Fruit fly (Drosophila melanogaster): ENCODE results near the gene CG14879.

CG14879 gene

DNA sequence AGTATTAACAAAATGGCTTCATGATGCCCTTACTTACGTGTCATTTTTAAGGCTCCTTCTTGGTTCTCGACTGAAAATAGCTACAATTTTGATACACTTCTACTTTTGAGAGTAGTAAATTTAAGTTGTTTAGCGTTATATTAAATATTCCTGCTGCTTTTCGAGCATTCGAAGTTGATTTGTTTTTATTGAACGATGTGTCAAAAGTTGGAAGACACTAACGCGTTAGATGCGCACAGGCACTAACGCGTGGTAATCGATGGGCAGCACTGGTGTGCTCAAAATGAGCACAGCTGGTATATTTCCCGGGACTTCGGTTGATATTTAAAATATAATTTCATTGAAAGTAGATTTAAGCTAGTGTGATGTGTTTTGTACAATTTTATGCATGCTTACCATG, 10.1 kb upstream of the CG14879 start, which contains the start of gene CG17931 (continued):
- TF ChIP-seq bbx (GFP tag; IDR thresholded peaks at IDR 0.05; ENCODE audit: partially characterized antibody) (no peak), Dp (GFP tag; optimal IDR thresholded peaks at IDR 0.05) (peak; percentile 88), CG9797 (GFP tag; optimal IDR thresholded peaks at IDR 0.05) (peak; percentile 90), CG2129 (GFP tag; IDR thresholded peaks at IDR 0.05; ENCODE audit: partially characterized antibody) (no peak), Pdp1 (GFP tag; optimal IDR thresholded peaks at IDR 0.05) (peak in 1 of 2 experiments; percentile 58), wek (GFP tag; optimal IDR thresholded peaks at IDR 0.05) (no peak), Max (GFP tag; optimal IDR thresholded peaks at IDR 0.05) (no peak), CG12219 (GFP tag; optimal IDR thresholded peaks at IDR 0.05) (no peak), MESR4 (GFP tag; optimal IDR thresholded peaks at IDR 0.05) (peak; percentile 97), stwl (tag; optimal IDR thresholded peaks at IDR 0.05) (peak; percentile 90), trh (GFP tag; optimal IDR thresholded peaks at IDR 0.05) (no peak), CG1647 (GFP tag; optimal IDR thresholded peaks at IDR 0.05) (no peak), Kr (GFP tag; optimal IDR thresholded peaks at IDR 0.05) (no peak), phol (tag; optimal IDR thresholded peaks at IDR 0.05) (peak; percentile 79), CG4328 (GFP tag; optimal IDR thresholded peaks at IDR 0.05) (no peak), CG2202 (tag; optimal IDR thresholded peaks at IDR 0.05) (no peak), bcd (GFP tag; optimal IDR thresholded peaks at IDR 0.05) (peak; percentile 3), CG4617 (GFP tag; optimal IDR thresholded peaks at IDR 0.05; ENCODE audit: borderline replicate concordance) (peak; percentile 97), CG1024 (GFP tag; IDR thresholded peaks at IDR 0.05) (no peak), dan (GFP tag; IDR thresholded peaks at IDR 0.05) (no peak), CG17802 (tag; optimal IDR thresholded peaks at IDR 0.05) (no peak), MBD-R2 (GFP tag; IDR thresholded peaks at IDR 0.05) (peak; percentile 83), Asciz (GFP tag; optimal IDR thresholded peaks at IDR 0.05) (no peak), stc (GFP tag; IDR thresholded peaks at IDR 0.05) (no peak), CG32772 (GFP tag; IDR thresholded peaks at IDR 0.05) (no peak), CG15601 (tag; optimal IDR thresholded peaks at IDR 0.05) (peak; percentile 68), Taf1 (GFP tag; IDR thresholded peaks at IDR 0.05) (no peak), slou (GFP tag; optimal IDR thresholded peaks at IDR 0.05) (no peak), nmo (GFP tag; optimal IDR thresholded peaks at IDR 0.05) (peak; percentile 62), CG14050 (GFP tag; IDR thresholded peaks at IDR 0.05) (no peak), CG14667 (GFP tag; IDR thresholded peaks at IDR 0.05) (no peak), C15 (GFP tag; IDR thresholded peaks at IDR 0.05) (no peak), CG10654 (GFP tag; optimal IDR thresholded peaks at IDR 0.05) (no peak)

DNA sequence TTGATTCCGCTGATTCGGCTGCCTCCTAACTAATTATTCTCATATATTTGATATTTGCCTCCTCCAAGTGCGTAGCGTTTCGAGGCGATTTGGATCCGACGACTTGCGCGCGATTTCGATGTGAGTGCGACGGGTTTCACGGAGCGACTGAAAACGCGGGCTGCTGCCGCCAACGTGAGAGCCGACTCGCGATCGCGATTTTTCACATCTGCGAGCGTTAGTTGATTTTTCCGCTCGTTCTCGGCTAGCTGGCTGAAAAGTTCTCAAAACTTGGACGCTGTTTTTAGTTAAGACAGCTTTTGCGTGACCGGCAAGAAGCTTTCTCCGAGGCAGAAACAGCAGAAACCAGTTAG, 7.8 kb upstream of the CG14879 start, which contains the start of gene CG10311:
TSS of gene CG10311 (minus strand) at position 153 of the 353 bp plus-strand sequence.
- TF ChIP-seq MBD-R2 (GFP tag; IDR thresholded peaks at IDR 0.05) = peak; percentile 16; the same call in 1 of the 2 replicates
- TF ChIP-seq HLH4C (GFP tag; IDR thresholded peaks at IDR 0.05; ENCODE audit: partially characterized antibody) = no peak
- TF ChIP-seq Med (GFP tag) = peak; percentile 57
- TF ChIP-seq ab (GFP tag; optimal IDR thresholded peaks at IDR 0.05) = no peak
- TF ChIP-seq CG3163 (GFP tag; optimal IDR thresholded peaks at IDR 0.05) = no peak
- no peak for TF ChIP-seq unpg (GFP tag; optimal IDR thresholded peaks at IDR 0.05)
- peak; percentile 46; the same call in 1 of the 2 replicates for TF ChIP-seq amos (GFP tag; IDR thresholded peaks at IDR 0.05; ENCODE audit: partially characterized antibody)
- TF ChIP-seq Deaf1 (tag; optimal IDR thresholded peaks at IDR 0.05) = peak; percentile 58
- TF ChIP-seq NFAT (GFP tag; IDR thresholded peaks at IDR 0.05) = peak; percentile 28; the same call in 1 of the 2 replicates
- no peak for TF ChIP-seq Dip3 (GFP tag; optimal IDR thresholded peaks at IDR 0.05)
- TF ChIP-seq sob (GFP tag; IDR thresholded peaks at IDR 0.05) = 0 out of 2 replicates have a peak, but pooled peaks have one; percentile 32
- peak; percentile 53; the same call in 1 of the 2 replicates for TF ChIP-seq Adf1 (GFP tag; IDR thresholded peaks at IDR 0.05)
- peak; percentile 36 for TF ChIP-seq Fer1 (GFP tag; optimal IDR thresholded peaks at IDR 0.05)
- peak; percentile 28; the same call in 1 of the 2 replicates for TF ChIP-seq inv (GFP tag; IDR thresholded peaks at IDR 0.05; ENCODE audit: partially characterized antibody)
- peak; percentile 14 for TF ChIP-seq sug (tag; optimal IDR thresholded peaks at IDR 0.05)
- 0 out of 4 replicates have a peak, but pooled peaks have one; percentile 22 for TF ChIP-seq Dll (GFP tag; IDR thresholded peaks at IDR 0.05; ENCODE audit: partially characterized antibody)
- no peak for TF ChIP-seq CG6272 (GFP tag; IDR thresholded peaks at IDR 0.05)
- peak; percentile 31; the same call in 1 of the 2 replicates for TF ChIP-seq chm (GFP tag; IDR thresholded peaks at IDR 0.05)
- TF ChIP-seq Trl (optimal IDR thresholded peaks at IDR 0.05) = peak in 1 of 2 experiments; percentile 46
- TF ChIP-seq Trl (GFP tag; optimal IDR thresholded peaks at IDR 0.05) = no peak
